Fruit fly (Drosophila melanogaster) whole organism, embryonic: ENCODE measurements around the gene CG9662.

Experiments used
- Aef1 ChIP-seq: fragments of 200-800 bp; sonication (Bioruptor generic); IDR thresholded peaks from 3 replicates; pipeline ENCODE4 v1.3.6; 2022; ENCODE audit warnings: missing biosample characterization, missing genetic modification characterization
- Asciz ChIP-seq: fragments of 200-800 bp; sonication (Bioruptor generic); optimal IDR thresholded peaks from 2 replicates; lab custom pipeline; 2017; ENCODE audit warnings: missing biosample characterization, mild to moderate bottlenecking, missing genetic modification characterization, missing genetic modification reagents
- Awh ChIP-seq: fragments of 200-800 bp; sonication (Bioruptor generic); IDR thresholded peaks from 2 replicates; pipeline ENCODE4, ENCODE4 v1.3.6; 2022; ENCODE audit warnings: missing biosample characterization, missing genetic modification characterization
- Blimp-1 ChIP-seq: fragments of 200-800 bp; sonication (Bioruptor generic); optimal IDR thresholded peaks from 3 replicates; lab custom pipeline; 2018; ENCODE audit warnings: missing biosample characterization, missing genetic modification characterization, mild to moderate bottlenecking, moderate library complexity, missing genetic modification reagents
- CG10321 ChIP-seq: fragments of 200-800 bp; sonication (Bioruptor generic); IDR thresholded peaks from 2 replicates; pipeline ENCODE4 v1.3.6; 2022; ENCODE audit warnings: missing biosample characterization, missing genetic modification characterization
- CG10431 ChIP-seq: fragments of 200-800 bp; sonication (Bioruptor generic); optimal IDR thresholded peaks from 3 replicates; lab custom pipeline; 2018; ENCODE audit warnings: missing biosample characterization, mild to moderate bottlenecking, missing genetic modification characterization
- CG11504 ChIP-seq: fragments of 200-800 bp; sonication (Bioruptor generic); optimal IDR thresholded peaks from 3 replicates; lab custom pipeline; 2019; ENCODE audit warnings: missing biosample characterization, mild to moderate bottlenecking, missing genetic modification characterization, moderate library complexity
- CG11560 ChIP-seq: fragments of 200-800 bp; sonication (Bioruptor generic); IDR thresholded peaks from 3 replicates; pipeline ENCODE4 v1.3.6; 2022; ENCODE audit warnings: missing biosample characterization, missing genetic modification characterization
- CG11723 ChIP-seq: fragments of 200-800 bp; sonication (Bioruptor generic); optimal IDR thresholded peaks from 2 replicates; lab custom pipeline; 2017; ENCODE audit warnings: missing biosample characterization, mild to moderate bottlenecking, missing genetic modification characterization
- CG1233 ChIP-seq: fragments of 200-800 bp; sonication (Bioruptor generic); optimal IDR thresholded peaks from 4 replicates; lab custom pipeline; 2018; ENCODE audit warnings: missing biosample characterization, mild to moderate bottlenecking, missing genetic modification characterization
- CG1529 ChIP-seq: fragments of 200-800 bp; sonication (Bioruptor generic); optimal IDR thresholded peaks from 3 replicates; lab custom pipeline; 2018; ENCODE audit warnings: missing biosample characterization, missing genetic modification characterization
- CG1603 ChIP-seq: fragments of 200-800 bp; sonication (Bioruptor generic); optimal IDR thresholded peaks from 2 replicates; lab custom pipeline; 2019; ENCODE audit warnings: missing biosample characterization, mild to moderate bottlenecking, missing genetic modification characterization, moderate library complexity
- CG18476 ChIP-seq: fragments of 200-800 bp; sonication (Bioruptor generic); optimal IDR thresholded peaks from 2 replicates; lab custom pipeline; 2016; ENCODE audit warnings: missing biosample characterization, mild to moderate bottlenecking, missing genetic modification characterization
- CG4404 ChIP-seq: fragments of 200-800 bp; sonication (Bioruptor generic); IDR thresholded peaks from 2 replicates; pipeline ENCODE4 v1.3.6; 2022; ENCODE audit warnings: missing biosample characterization, missing genetic modification characterization
- CG5180 ChIP-seq: fragments of 200-800 bp; sonication (Bioruptor generic); optimal IDR thresholded peaks from 3 replicates; lab custom pipeline; 2017; ENCODE audit warnings: missing biosample characterization, missing genetic modification characterization, mild to moderate bottlenecking, moderate library complexity, missing genetic modification reagents
- CG5953 ChIP-seq: fragments of 200-800 bp; sonication (Bioruptor generic); IDR thresholded peaks from 2 replicates; pipeline ENCODE4 v1.3.6; 2022; ENCODE audit warnings: missing biosample characterization, missing genetic modification characterization
- CG8478 ChIP-seq: fragments of >200 bp; optimal IDR thresholded peaks from 2 replicates; lab custom pipeline; 2018
- CG8765 ChIP-seq: fragments of 200-800 bp; sonication (Bioruptor generic); IDR thresholded peaks from 2 replicates; pipeline ENCODE4 v1.3.6; 2022; ENCODE audit warnings: missing biosample characterization, missing genetic modification characterization
- CG9797 ChIP-seq: fragments of 200-800 bp; sonication (Bioruptor generic); optimal IDR thresholded peaks from 3 replicates; lab custom pipeline; 2018; ENCODE audit warnings: missing biosample characterization, mild to moderate bottlenecking, missing genetic modification characterization
- CG9876 ChIP-seq: fragments of 200-800 bp; sonication (Bioruptor generic); optimal IDR thresholded peaks from 2 replicates; lab custom pipeline; 2016; ENCODE audit warnings: missing biosample characterization, missing genetic modification characterization
- Chrac-16 ChIP-seq: fragments of 200-800 bp; sonication (Bioruptor generic); optimal IDR thresholded peaks from 3 replicates; lab custom pipeline; 2016; ENCODE audit warnings: missing biosample characterization, missing genetic modification characterization
- CkIIα-i1 ChIP-seq: fragments of 200-800 bp; sonication (Bioruptor generic); IDR thresholded peaks from 2 replicates; pipeline ENCODE4 v1.3.6; 2022; ENCODE audit warnings: missing biosample characterization, missing genetic modification characterization
- Dad ChIP-seq: fragments of 200-800 bp; sonication (Bioruptor generic); optimal IDR thresholded peaks from 3 replicates; lab custom pipeline; 2016; ENCODE audit warnings: missing biosample characterization, missing genetic modification characterization
- Ets97D ChIP-seq: fragments of 200-800 bp; sonication (Bioruptor generic); optimal IDR thresholded peaks from 3 replicates; lab custom pipeline; 2016; ENCODE audit warnings: missing biosample characterization, missing genetic modification characterization
- Gug ChIP-seq: fragments of 200-800 bp; sonication (Bioruptor generic); IDR thresholded peaks from 4 replicates; pipeline ENCODE4 v1.3.6; 2022; ENCODE audit warnings: missing biosample characterization, missing genetic modification characterization
- HmgZ ChIP-seq: fragments of 200-800 bp; sonication (Bioruptor generic); optimal IDR thresholded peaks from 2 replicates; lab custom pipeline; 2018; ENCODE audit warnings: missing biosample characterization, mild to moderate bottlenecking, missing genetic modification characterization
- Hr39 ChIP-seq: fragments of >200 bp; optimal IDR thresholded peaks from 2 replicates; lab custom pipeline; 2017
- MTF-1 ChIP-seq: fragments of 200-800 bp; sonication (Bioruptor generic); optimal IDR thresholded peaks from 2 replicates; lab custom pipeline; 2018; ENCODE audit warnings: missing biosample characterization, mild to moderate bottlenecking, missing genetic modification characterization, borderline replicate concordance
- Nf-YC ChIP-seq: fragments of 200-800 bp; optimal IDR thresholded peaks from 3 replicates; lab custom pipeline; 2019; ENCODE audit warnings: missing biosample characterization, mild to moderate bottlenecking, missing genetic modification characterization, moderate library complexity
- Poxn ChIP-seq: fragments of 200-800 bp; sonication (Bioruptor generic); IDR thresholded peaks from 2 replicates; pipeline ENCODE4 v1.3.6; 2022; ENCODE audit warnings: missing biosample characterization, missing genetic modification characterization
- Rfx ChIP-seq: fragments of 200-800 bp; sonication (Bioruptor generic); IDR thresholded peaks from 2 replicates; pipeline ENCODE4 v1.3.6; 2022; ENCODE audit warnings: missing biosample characterization, missing genetic modification characterization
- Scr ChIP-seq: fragments of 200-800 bp; sonication (Bioruptor generic); IDR thresholded peaks from 2 replicates; pipeline ENCODE4 v1.3.6; 2022; ENCODE audit warnings: missing biosample characterization, missing genetic modification characterization; ENCODE audit not compliant: partially characterized antibody
- Six4 ChIP-seq: fragments of 200-800 bp; sonication (Bioruptor generic); optimal IDR thresholded peaks from 2 replicates; lab custom pipeline; 2016; ENCODE audit warnings: missing biosample characterization, missing genetic modification characterization
- Sry-δ ChIP-seq: fragments of 200-800 bp; sonication (Bioruptor generic); optimal IDR thresholded peaks from 2 replicates; lab custom pipeline; 2016; ENCODE audit warnings: missing biosample characterization, missing genetic modification characterization
- ab ChIP-seq: fragments of 200-800 bp; sonication (Bioruptor generic); optimal IDR thresholded peaks from 2 replicates; lab custom pipeline; 2016; ENCODE audit warnings: missing biosample characterization, missing genetic modification characterization
- bigmax ChIP-seq: fragments of 200-800 bp; sonication (Bioruptor generic); optimal IDR thresholded peaks from 2 replicates; lab custom pipeline; 2018; ENCODE audit warnings: missing biosample characterization, mild to moderate bottlenecking, missing genetic modification characterization
- ci ChIP-seq: fragments of 200-800 bp; sonication (Bioruptor generic); IDR thresholded peaks from 3 replicates; pipeline ENCODE4 v1.3.6; 2022; ENCODE audit warnings: missing biosample characterization, missing genetic modification characterization
- dpn ChIP-seq, 2 experiments: fragments of 200-800 bp; sonication (Bioruptor generic); optimal IDR thresholded peaks; 3 replicates each; lab custom pipeline; 2016; ENCODE audit warnings: missing biosample characterization in 2 of 2, missing genetic modification characterization in 2 of 2
- gro ChIP-seq: fragments of 200-800 bp; sonication (Bioruptor generic); optimal IDR thresholded peaks from 2 replicates; lab custom pipeline; 2016; ENCODE audit warnings: missing biosample characterization, missing genetic modification characterization
- ken ChIP-seq: fragments of 200-800 bp; sonication (Bioruptor generic); IDR thresholded peaks from 3 replicates; pipeline ENCODE4 v1.3.6; 2022; ENCODE audit warnings: missing biosample characterization, missing genetic modification characterization
- klu ChIP-seq: fragments of 200-800 bp; sonication (Bioruptor generic); IDR thresholded peaks from 2 replicates; pipeline ENCODE4 v1.3.6; 2022; ENCODE audit warnings: missing biosample characterization, missing genetic modification characterization
- lola ChIP-seq, 3 experiments: fragments of >200 bp in 2 of 3; fragments of 200-800 bp in 1 of 3; sonication (Bioruptor generic) in 1 of 3; optimal IDR thresholded peaks; 2 replicates each; lab custom pipeline; 2017 to 2019; ENCODE audit warnings: missing biosample characterization in 3 of 3, missing genetic modification characterization in 3 of 3, mild to moderate bottlenecking in 1 of 3, moderate library complexity in 1 of 3
- oc ChIP-seq: fragments of 200-800 bp; sonication (Bioruptor generic); optimal IDR thresholded peaks from 2 replicates; lab custom pipeline; 2018; ENCODE audit warnings: missing biosample characterization, mild to moderate bottlenecking, missing genetic modification characterization, moderate library complexity
- pho ChIP-seq: fragments of 200-800 bp; sonication (Bioruptor generic); optimal IDR thresholded peaks from 2 replicates; lab custom pipeline; 2016; ENCODE audit warnings: missing biosample characterization, missing genetic modification characterization
- pzg ChIP-seq: fragments of 200-800 bp; sonication (Bioruptor generic); optimal IDR thresholded peaks from 3 replicates; lab custom pipeline; 2018; ENCODE audit warnings: missing biosample characterization, mild to moderate bottlenecking, missing genetic modification characterization, moderate library complexity
- ro ChIP-seq: fragments of 200-800 bp; sonication (Bioruptor generic); IDR thresholded peaks from 2 replicates; pipeline ENCODE4 v1.3.6; 2022; ENCODE audit warnings: missing biosample characterization, missing genetic modification characterization
- scrt ChIP-seq: fragments of 200-800 bp; sonication (Bioruptor generic); optimal IDR thresholded peaks from 2 replicates; lab custom pipeline; 2018; ENCODE audit warnings: missing biosample characterization, mild to moderate bottlenecking, missing genetic modification characterization, moderate library complexity
- ssp ChIP-seq: fragments of 200-800 bp; sonication (Bioruptor generic); IDR thresholded peaks from 2 replicates; pipeline ENCODE4 v1.3.6; 2022; ENCODE audit warnings: missing biosample characterization, missing genetic modification characterization
- stc ChIP-seq: fragments of 200-800 bp; sonication (Bioruptor generic); IDR thresholded peaks from 2 replicates; pipeline ENCODE4 v1.3.6; 2022; ENCODE audit warnings: missing biosample characterization, missing genetic modification characterization
- toy ChIP-seq: fragments of 200-800 bp; sonication (Bioruptor generic); IDR thresholded peaks from 2 replicates; pipeline ENCODE4 v1.3.6; 2022; ENCODE audit warnings: missing biosample characterization, missing genetic modification characterization
- unc-4 ChIP-seq: fragments of 200-800 bp; sonication (Bioruptor generic); IDR thresholded peaks from 2 replicates; pipeline ENCODE4 v1.3.6; 2022; ENCODE audit warnings: missing biosample characterization, missing genetic modification characterization; ENCODE audit not compliant: partially characterized antibody
- vnd ChIP-seq: fragments of 200-800 bp; sonication (Bioruptor generic); IDR thresholded peaks from 3 replicates; pipeline ENCODE4 v1.3.6; 2022; ENCODE audit warnings: missing biosample characterization, missing genetic modification characterization; ENCODE audit not compliant: partially characterized antibody
- z ChIP-seq: fragments of 200-800 bp; sonication (Bioruptor generic); IDR thresholded peaks from 3 replicates; pipeline ENCODE4 v1.3.6; 2022; ENCODE audit warnings: missing biosample characterization, missing genetic modification characterization

The CG9662 gene

dm6 chr2L:3373242-3373641 is 3.3 kb downstream of the CG9662 start, which contains the start of gene GramD1B (continued):
- TF ChIP-seq CG10321 (GFP tag; lab: Robert Waterston, UW) = no peak
- no peak for TF ChIP-seq vnd (GFP tag; lab: Robert Waterston, UW)
- peak; percentile 38 for TF ChIP-seq Ets97D (GFP tag; lab: Kevin White, UChicago)
- TF ChIP-seq ssp (GFP tag; lab: Robert Waterston, UW) = no peak
- TF ChIP-seq bigmax (GFP tag; lab: Kevin White, UChicago) = no peak
- peak; percentile 6 for TF ChIP-seq CG11504 (tag; lab: Kevin White, UChicago)
- TF ChIP-seq oc (tag; lab: Kevin White, UChicago) = no peak
- no peak for TF ChIP-seq Aef1 (GFP tag; lab: Robert Waterston, UW)
- no peak for TF ChIP-seq Asciz (GFP tag; lab: Kevin White, UChicago)
- TF ChIP-seq CG18476 (GFP tag; lab: Kevin White, UChicago) = no peak
- no peak for TF ChIP-seq MTF-1 (GFP tag; lab: Kevin White, UChicago)
- no peak for TF ChIP-seq CG8478
- TF ChIP-seq scrt (GFP tag; lab: Kevin White, UChicago) = no peak
- TF ChIP-seq CG4404 (GFP tag; lab: Robert Waterston, UW) = no peak
- TF ChIP-seq CG1603 (tag; lab: Kevin White, UChicago) = peak; percentile 78
- TF ChIP-seq CG9797 = peak; percentile 93
- TF ChIP-seq Chrac-16 (GFP tag; lab: Kevin White, UChicago) = no peak
- no peak for TF ChIP-seq CG1529
- peak; percentile 95 for TF ChIP-seq pzg (GFP tag; lab: Kevin White, UChicago)
- TF ChIP-seq Hr39 (lab: Kevin White, UChicago) = no peak
- no peak for TF ChIP-seq CG5180 (GFP tag; lab: Kevin White, UChicago)
- TF ChIP-seq toy = no peak
- TF ChIP-seq pho (GFP tag; lab: Kevin White, UChicago) = no peak
- TF ChIP-seq klu (GFP tag; lab: Robert Waterston, UW) = no peak
- TF ChIP-seq Gug (GFP tag; lab: Robert Waterston, UW) = no peak
- TF ChIP-seq ro = no peak
- no peak for TF ChIP-seq Nf-YC (tag; lab: Kevin White, UChicago)
- no peak for TF ChIP-seq CG5953
- no peak for TF ChIP-seq CkIIα-i1 (GFP tag; lab: Robert Waterston, UW)
- TF ChIP-seq z (GFP tag; lab: Robert Waterston, UW) = no peak
- no peak for TF ChIP-seq CG1233 (GFP tag; lab: Kevin White, UChicago)
- no peak for TF ChIP-seq Awh (GFP tag; lab: Robert Waterston, UW)
- peak; percentile 52 for TF ChIP-seq Rfx (GFP tag; lab: Robert Waterston, UW)
- no peak for TF ChIP-seq Scr (GFP tag; lab: Robert Waterston, UW)
- 0 out of 3 replicates have a peak, but pooled peaks have one; percentile 36 for TF ChIP-seq ci (GFP tag; lab: Robert Waterston, UW)
- TF ChIP-seq Sry-δ = peak; percentile 32
- TF ChIP-seq HmgZ (tag; lab: Kevin White, UChicago) = peak; percentile 58
- 0 out of 3 replicates have a peak, but pooled peaks have one; percentile 23 for TF ChIP-seq ken (GFP tag; lab: Robert Waterston, UW)
- no peak for TF ChIP-seq CG8765 (GFP tag; lab: Robert Waterston, UW)
- TF ChIP-seq Dad (GFP tag; lab: Kevin White, UChicago) = no peak
- no peak for TF ChIP-seq Poxn
- no peak for TF ChIP-seq CG11723 (GFP tag; lab: Kevin White, UChicago)
- TF ChIP-seq lola (GFP tag; optimal IDR thresholded peaks at IDR 0.05; lab: Kevin White, UChicago) = no peak
- TF ChIP-seq ab = no peak
- TF ChIP-seq dpn (GFP tag; optimal IDR thresholded peaks at IDR 0.05; lab: Kevin White, UChicago) = peak in 1 of 2 experiments; percentile 22
- no peak for TF ChIP-seq CG11560 (tag; lab: Robert Waterston, UW)
- TF ChIP-seq unc-4 (GFP tag; lab: Robert Waterston, UW) = peak; percentile 32; the same call in 1 of the 2 replicates
- no peak for TF ChIP-seq CG10431
- no peak for TF ChIP-seq gro (GFP tag; lab: Kevin White, UChicago)
- TF ChIP-seq Six4 (GFP tag; lab: Kevin White, UChicago) = no peak
- no peak for TF ChIP-seq Blimp-1
- no peak for TF ChIP-seq CG9876 (GFP tag; lab: Kevin White, UChicago)
- TF ChIP-seq stc (GFP tag; lab: Robert Waterston, UW) = no peak
